Worm (Caenorhabditis elegans): ENCODE measurements around the gene srh-52.

DNA sequence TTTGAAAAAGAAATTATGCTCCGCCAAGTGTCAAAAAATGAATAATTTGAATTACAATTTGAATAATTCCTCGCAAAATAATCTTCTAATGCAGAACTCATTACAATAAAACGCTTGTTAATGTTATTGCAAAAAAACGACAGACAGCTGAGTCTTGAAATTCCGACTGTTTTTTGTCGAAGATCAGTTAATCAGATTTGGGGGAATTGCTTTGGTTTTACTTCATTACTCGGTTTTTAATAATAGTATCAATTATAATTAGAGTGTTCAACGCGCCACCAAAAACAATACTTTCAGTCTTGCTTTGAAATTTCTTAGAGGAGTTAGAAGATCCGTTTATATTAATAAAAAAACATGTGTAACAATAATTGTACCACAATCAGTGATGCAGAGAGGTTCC is 1.8 kb upstream of the srh-52 start, which contains the start of gene srh-122:
- TF ChIP-seq egl-27 (tag; optimal IDR thresholded peaks at IDR 0.05) (no peak), ama-1 (optimal IDR thresholded peaks at IDR 0.05) (no peak), blmp-1 (tag; optimal IDR thresholded peaks at IDR 0.05; ENCODE audit: insufficient read depth) (no peak), alr-1 (tag; optimal IDR thresholded peaks at IDR 0.05) (no peak)

All from whole organism, L2 larva.